Fruit fly (Drosophila melanogaster) whole organism, prepupa: ENCODE data around the gene UQCR-C1.

Source experiments
- CG10631 ChIP-seq: fragments of 200-800 bp; sonication (Bioruptor generic); optimal IDR thresholded peaks from 2 replicates; lab custom pipeline; 2016; ENCODE audit warnings: missing biosample characterization, missing genetic modification characterization
- CG11902 ChIP-seq: fragments of 200-800 bp; sonication (Bioruptor generic); optimal IDR thresholded peaks from 3 replicates; lab custom pipeline; 2016; ENCODE audit warnings: missing biosample characterization, missing genetic modification characterization
- CG34406 ChIP-seq: fragments of 200-800 bp; sonication (Bioruptor generic); optimal IDR thresholded peaks from 3 replicates; lab custom pipeline; 2016; ENCODE audit warnings: missing biosample characterization, missing genetic modification characterization
- CG4318 ChIP-seq: fragments of 200-800 bp; sonication (Bioruptor generic); optimal IDR thresholded peaks from 3 replicates; lab custom pipeline; 2017; ENCODE audit warnings: missing biosample characterization, mild to moderate bottlenecking, missing genetic modification characterization
- CG6854 ChIP-seq: fragments of 200-800 bp; sonication (Bioruptor generic); optimal IDR thresholded peaks from 2 replicates; lab custom pipeline; 2017; ENCODE audit warnings: missing biosample characterization, mild to moderate bottlenecking, missing genetic modification characterization
- CG8119 ChIP-seq: fragments of 200-800 bp; sonication (Bioruptor generic); IDR thresholded peaks from 3 replicates; pipeline ENCODE4 v1.3.6; 2022; ENCODE audit warnings: missing biosample characterization, missing genetic modification characterization
- CG8632 ChIP-seq: fragments of 200-800 bp; sonication (Bioruptor generic); optimal IDR thresholded peaks from 3 replicates; lab custom pipeline; 2016; ENCODE audit warnings: missing biosample characterization, missing genetic modification characterization
- Gug ChIP-seq: fragments of 200-800 bp; sonication (Bioruptor generic); IDR thresholded peaks from 2 replicates; pipeline ENCODE4 v1.3.6; 2022; ENCODE audit warnings: missing biosample characterization, missing genetic modification characterization
- Lpt ChIP-seq: fragments of 200-800 bp; sonication (Bioruptor generic); optimal IDR thresholded peaks from 3 replicates; lab custom pipeline; 2016; ENCODE audit warnings: missing biosample characterization, missing genetic modification characterization
- dac ChIP-seq: fragments of 200-800 bp; sonication (Bioruptor generic); optimal IDR thresholded peaks from 2 replicates; lab custom pipeline; 2017; ENCODE audit warnings: missing biosample characterization, mild to moderate bottlenecking, missing genetic modification characterization
- dsx ChIP-seq: fragments of 200-800 bp; optimal IDR thresholded peaks from 3 replicates; lab custom pipeline; 2019; ENCODE audit warnings: missing biosample characterization, mild to moderate bottlenecking, missing genetic modification characterization, moderate library complexity; ENCODE audit not compliant: poor library complexity, severe bottlenecking
- salr ChIP-seq, 2 experiments: fragments of 200-800 bp; sonication (Bioruptor generic); optimal IDR thresholded peaks; 3 replicates each; lab custom pipeline; 2016 to 2018; ENCODE audit warnings: missing biosample characterization in 2 of 2, missing genetic modification characterization in 2 of 2, mild to moderate bottlenecking in 1 of 2
- svp ChIP-seq: fragments of 200-800 bp; sonication (Bioruptor generic); peaks from one replicate; lab custom pipeline; 2016; ENCODE audit warnings: missing biosample characterization, missing genetic modification characterization

DNA sequence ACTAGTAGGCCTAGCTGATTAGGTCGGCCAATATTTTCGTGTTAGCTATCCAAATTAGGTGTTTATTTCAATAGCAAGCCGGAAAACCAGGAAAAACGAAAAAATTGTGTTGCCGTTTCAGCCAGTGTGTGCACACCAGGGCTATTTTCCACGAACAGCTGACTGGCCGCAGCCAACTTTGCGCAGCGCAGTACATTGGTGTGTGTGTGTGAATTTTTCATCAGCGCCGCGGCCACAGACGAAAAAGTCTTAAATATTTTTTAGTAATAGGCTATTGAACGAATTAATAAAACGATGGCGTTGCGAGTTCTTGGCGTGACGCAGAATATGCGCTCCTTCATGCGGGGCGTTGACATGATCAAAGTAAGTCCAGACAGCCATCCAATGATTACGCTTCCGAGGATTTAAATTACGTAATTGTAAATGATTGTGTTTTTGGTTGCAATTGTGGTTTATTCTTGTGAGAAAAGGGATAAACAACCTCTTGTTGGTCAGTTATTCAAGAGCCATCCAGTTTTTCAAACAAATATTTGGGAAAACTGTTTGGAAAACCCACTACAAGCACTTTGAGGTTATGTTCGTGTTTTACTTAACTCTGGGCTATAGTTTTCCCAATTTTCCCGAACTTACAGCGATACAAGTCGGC lies at the start of gene UQCR-C1, which contains the start of gene CycC:
- TF ChIP-seq CG8632 (GFP tag; lab: Kevin White, UChicago) = no peak
- TF ChIP-seq Lpt (GFP tag; lab: Kevin White, UChicago) = no peak
- TF ChIP-seq CG10631 = no peak
- TF ChIP-seq dac (GFP tag; lab: Kevin White, UChicago) = no peak
- no peak for TF ChIP-seq Gug (GFP tag; lab: Robert Waterston, UW)
- TF ChIP-seq salr (GFP tag; optimal IDR thresholded peaks at IDR 0.05; lab: Kevin White, UChicago) = no peak
- no peak for TF ChIP-seq svp (GFP tag; lab: Kevin White, UChicago)
- no peak for TF ChIP-seq dsx (GFP tag; lab: Kevin White, UChicago)
- TF ChIP-seq CG11902 (GFP tag; lab: Kevin White, UChicago) = no peak
- no peak for TF ChIP-seq CG4318 (GFP tag; lab: Kevin White, UChicago)
- no peak for TF ChIP-seq CG8119 (GFP tag; lab: Robert Waterston, UW)
- no peak for TF ChIP-seq CG6854 (GFP tag; lab: Kevin White, UChicago)
- no peak for TF ChIP-seq CG34406 (GFP tag; lab: Kevin White, UChicago)
